Fruit fly (Drosophila melanogaster) whole organism, prepupa: ENCODE measurements around the gene CG15429.

Experiments used
- Blimp-1 ChIP-seq: fragments of 200-800 bp; sonication (Bioruptor generic); optimal IDR thresholded peaks from 3 replicates; lab custom pipeline; 2017; ENCODE audit warnings: missing biosample characterization, missing genetic modification characterization, mild to moderate bottlenecking, moderate library complexity, missing genetic modification reagents
- CG11762 ChIP-seq: fragments of 200-800 bp; sonication (Bioruptor generic); optimal IDR thresholded peaks from 3 replicates; lab custom pipeline; 2016; ENCODE audit warnings: missing biosample characterization, missing genetic modification characterization; ENCODE audit not compliant: insufficient read depth
- CG15336 ChIP-seq: fragments of 200-800 bp; sonication (Bioruptor generic); IDR thresholded peaks from 2 replicates; pipeline ENCODE4 v1.3.6; 2022; ENCODE audit warnings: missing biosample characterization, missing genetic modification characterization
- CG1621 ChIP-seq: fragments of 200-800 bp; sonication (Bioruptor generic); optimal IDR thresholded peaks from 3 replicates; lab custom pipeline; 2018; ENCODE audit warnings: missing biosample characterization, mild to moderate bottlenecking, missing genetic modification characterization
- CG3032 ChIP-seq: fragments of 200-800 bp; optimal IDR thresholded peaks from 2 replicates; lab custom pipeline; 2019; ENCODE audit warnings: missing biosample characterization, mild to moderate bottlenecking, missing genetic modification characterization, moderate library complexity
- CG31627 ChIP-seq: fragments of 200-800 bp; sonication (Bioruptor generic); optimal IDR thresholded peaks from 3 replicates; lab custom pipeline; 2016; ENCODE audit warnings: missing biosample characterization, missing genetic modification characterization
- CG3919 ChIP-seq: fragments of 200-800 bp; sonication (Bioruptor generic); optimal IDR thresholded peaks from 3 replicates; lab custom pipeline; 2016; ENCODE audit warnings: missing biosample characterization, missing genetic modification characterization
- CG4318 ChIP-seq: fragments of 200-800 bp; sonication (Bioruptor generic); optimal IDR thresholded peaks from 3 replicates; lab custom pipeline; 2017; ENCODE audit warnings: missing biosample characterization, mild to moderate bottlenecking, missing genetic modification characterization
- CG8119 ChIP-seq: fragments of 200-800 bp; sonication (Bioruptor generic); IDR thresholded peaks from 3 replicates; pipeline ENCODE4 v1.3.6; 2022; ENCODE audit warnings: missing biosample characterization, missing genetic modification characterization
- CG8319 ChIP-seq: fragments of 200-800 bp; sonication (Bioruptor generic); optimal IDR thresholded peaks from 3 replicates; lab custom pipeline; 2016; ENCODE audit warnings: missing biosample characterization, missing genetic modification characterization
- CG8632 ChIP-seq: fragments of 200-800 bp; sonication (Bioruptor generic); optimal IDR thresholded peaks from 3 replicates; lab custom pipeline; 2016; ENCODE audit warnings: missing biosample characterization, missing genetic modification characterization
- CG9139 ChIP-seq: fragments of 200-800 bp; sonication (Bioruptor generic); optimal IDR thresholded peaks from 3 replicates; lab custom pipeline; 2017; ENCODE audit warnings: missing biosample characterization, mild to moderate bottlenecking, missing genetic modification characterization
- Eip78C ChIP-seq: fragments of 200-800 bp; sonication (Bioruptor generic); peaks from one replicate; lab custom pipeline; 2016; ENCODE audit warnings: missing biosample characterization, missing genetic modification characterization
- Gug ChIP-seq: fragments of 200-800 bp; sonication (Bioruptor generic); IDR thresholded peaks from 2 replicates; pipeline ENCODE4 v1.3.6; 2022; ENCODE audit warnings: missing biosample characterization, missing genetic modification characterization
- Hr38 ChIP-seq: sonication (Bioruptor generic); optimal IDR thresholded peaks from 2 replicates; lab custom pipeline; 2016; ENCODE audit warnings: missing biosample characterization, missing genetic modification characterization
- Hr39 ChIP-seq: fragments of 200-800 bp; sonication (Bioruptor generic); optimal IDR thresholded peaks from 2 replicates; lab custom pipeline; 2016; ENCODE audit warnings: missing biosample characterization, missing genetic modification characterization
- Hr4 ChIP-seq: fragments of 200-800 bp; sonication (Bioruptor generic); optimal IDR thresholded peaks from 3 replicates; lab custom pipeline; 2016; ENCODE audit warnings: missing biosample characterization, missing genetic modification characterization
- OdsH ChIP-seq: fragments of 200-800 bp; sonication (Bioruptor generic); optimal IDR thresholded peaks from 3 replicates; lab custom pipeline; 2016; ENCODE audit warnings: missing biosample characterization, missing genetic modification characterization
- acj6 ChIP-seq: fragments of 200-800 bp; sonication (Bioruptor generic); optimal IDR thresholded peaks from 3 replicates; lab custom pipeline; 2016; ENCODE audit warnings: missing biosample characterization, missing genetic modification characterization
- cyc ChIP-seq: fragments of 200-800 bp; sonication (Bioruptor generic); optimal IDR thresholded peaks from 3 replicates; lab custom pipeline; 2016; ENCODE audit warnings: missing biosample characterization, missing genetic modification characterization
- dac ChIP-seq: fragments of 200-800 bp; sonication (Bioruptor generic); optimal IDR thresholded peaks from 2 replicates; lab custom pipeline; 2017; ENCODE audit warnings: missing biosample characterization, mild to moderate bottlenecking, missing genetic modification characterization
- fd59A ChIP-seq: fragments of 200-800 bp; sonication (Bioruptor generic); optimal IDR thresholded peaks from 2 replicates; lab custom pipeline; 2017; ENCODE audit warnings: missing biosample characterization, mild to moderate bottlenecking, missing genetic modification characterization, missing genetic modification reagents
- fd85E ChIP-seq: fragments of 200-800 bp; sonication (Bioruptor generic); optimal IDR thresholded peaks from 3 replicates; lab custom pipeline; 2016; ENCODE audit warnings: missing biosample characterization, missing genetic modification characterization
- fkh ChIP-seq: fragments of 200-800 bp; sonication (Bioruptor generic); optimal IDR thresholded peaks from 3 replicates; lab custom pipeline; 2017; ENCODE audit warnings: missing biosample characterization, mild to moderate bottlenecking, missing genetic modification characterization, moderate library complexity
- net ChIP-seq: fragments of 200-800 bp; sonication (Bioruptor generic); optimal IDR thresholded peaks from 3 replicates; lab custom pipeline; 2016; ENCODE audit warnings: missing biosample characterization, missing genetic modification characterization
- svp ChIP-seq: fragments of 200-800 bp; sonication (Bioruptor generic); peaks from one replicate; lab custom pipeline; 2016; ENCODE audit warnings: missing biosample characterization, missing genetic modification characterization
- topi ChIP-seq: fragments of 200-800 bp; sonication (Bioruptor generic); optimal IDR thresholded peaks from 3 replicates; lab custom pipeline; 2016; ENCODE audit warnings: missing biosample characterization, missing genetic modification characterization
- vri ChIP-seq: fragments of 200-800 bp; sonication (Bioruptor generic); optimal IDR thresholded peaks from 3 replicates; lab custom pipeline; 2016; ENCODE audit warnings: missing biosample characterization, mild to moderate bottlenecking, missing genetic modification characterization

CG15429 gene

dm6 chr2L:4378380-4378779 lies 25.6 kb downstream of the CG15429 start:
- TF ChIP-seq CG8632 (GFP tag; lab: Kevin White, UChicago) (no peak), OdsH (GFP tag; lab: Kevin White, UChicago) (no peak), Hr4 (GFP tag; lab: Kevin White, UChicago) (no peak), Gug (GFP tag; lab: Robert Waterston, UW) (no peak), acj6 (no peak), dac (GFP tag; lab: Kevin White, UChicago) (no peak), CG31627 (no peak), CG8119 (GFP tag; lab: Robert Waterston, UW) (no peak), CG9139 (no peak), net (GFP tag; lab: Kevin White, UChicago) (no peak), svp (GFP tag; lab: Kevin White, UChicago) (no peak)

dm6 chr2L:4382522-4382921 lies 29.7 kb downstream of the CG15429 start, which contains the start of gene CG17612:
CG17612 (minus strand) TSS chr2L:4382735.
- no peak for TF ChIP-seq fd85E (GFP tag; lab: Kevin White, UChicago)
- no peak for TF ChIP-seq fd59A (GFP tag; lab: Kevin White, UChicago)
- peak; percentile 75 for TF ChIP-seq fkh (GFP tag; lab: Kevin White, UChicago)

dm6 chr2L:4385387-4386279 lies 32.9 kb downstream of the CG15429 start, which contains the start of gene Vps53:
Vps53 (minus strand) TSS chr2L:4386062.
- TF ChIP-seq fd85E (GFP tag; lab: Kevin White, UChicago) (no peak), svp (GFP tag; lab: Kevin White, UChicago) (peak; percentile 98)

dm6 chr2L:4386926-4387550 lies 34.3 kb downstream of the CG15429 start, which contains the start of gene Psf2:
Psf2 (minus strand) TSS chr2L:4387356.
- TF ChIP-seq CG3919 (GFP tag; lab: Kevin White, UChicago): no peak
- no peak for TF ChIP-seq fd59A (GFP tag; lab: Kevin White, UChicago)
- no peak for TF ChIP-seq CG11762 (GFP tag; lab: Kevin White, UChicago)
- peak; percentile 89 for TF ChIP-seq fkh (GFP tag; lab: Kevin White, UChicago)
- no peak for TF ChIP-seq CG15336 (GFP tag; lab: Robert Waterston, UW)
- no peak for TF ChIP-seq topi (GFP tag; lab: Kevin White, UChicago)
- no peak for TF ChIP-seq Blimp-1
- no peak for TF ChIP-seq Hr38 (GFP tag; lab: Kevin White, UChicago)
- TF ChIP-seq CG8319 (GFP tag; lab: Kevin White, UChicago): no peak
- no peak for TF ChIP-seq CG8119 (GFP tag; lab: Robert Waterston, UW)
- peak; percentile 72 for TF ChIP-seq svp (GFP tag; lab: Kevin White, UChicago)
- no peak for TF ChIP-seq CG1621 (tag; lab: Kevin White, UChicago)
- TF ChIP-seq CG3032 (tag; lab: Kevin White, UChicago): no peak

dm6 chr2L:4388027-4388426 lies 35.3 kb downstream of the CG15429 start, which contains the start of gene Tps1:
Tps1 (plus strand) TSS chr2L:4388327.
- TF ChIP-seq svp (GFP tag; lab: Kevin White, UChicago) (peak; percentile 68), Hr39 (GFP tag; lab: Kevin White, UChicago) (no peak), CG4318 (no peak), CG3919 (GFP tag; lab: Kevin White, UChicago) (no peak), cyc (GFP tag; lab: Kevin White, UChicago) (no peak)

DNA sequence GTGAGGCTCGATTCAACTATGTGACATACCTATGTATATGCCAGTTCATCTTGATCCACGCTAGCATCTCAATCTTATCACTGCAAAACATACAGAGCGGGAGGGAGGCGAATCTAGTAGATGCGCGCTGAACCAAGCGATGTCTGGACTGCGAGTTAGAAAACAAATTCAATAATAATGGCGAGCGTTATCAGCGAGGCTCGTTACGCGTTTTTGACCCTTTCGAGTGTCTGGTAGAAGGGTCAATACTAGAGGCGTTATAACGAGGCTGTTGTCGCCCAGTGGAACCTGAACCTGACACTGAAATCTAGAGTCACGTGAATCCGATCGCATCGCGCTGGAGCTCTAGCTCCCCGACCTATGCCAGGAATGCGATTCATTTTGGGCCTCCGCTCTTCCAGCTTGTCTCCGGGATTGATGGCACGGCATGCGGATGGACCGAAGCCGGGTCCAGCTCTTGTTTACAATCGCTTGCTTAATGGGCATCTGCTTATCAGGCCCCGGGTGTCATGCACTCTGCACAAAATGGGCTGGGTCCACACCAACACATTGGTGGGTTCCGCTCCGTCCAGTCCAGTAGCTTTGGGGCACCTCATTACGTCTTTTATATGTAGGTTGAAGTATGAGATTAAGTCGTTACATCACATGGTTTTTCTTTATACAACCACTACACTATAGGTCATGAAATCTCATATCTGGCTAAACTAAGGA lies 36.8 kb downstream of the CG15429 start:
- no peak for TF ChIP-seq Blimp-1
- TF ChIP-seq Hr39 (GFP tag; lab: Kevin White, UChicago): no peak
- TF ChIP-seq cyc (GFP tag; lab: Kevin White, UChicago): no peak
- TF ChIP-seq vri (GFP tag; lab: Kevin White, UChicago): peak; percentile 58
- peak; percentile 42 for TF ChIP-seq Eip78C (GFP tag; lab: Kevin White, UChicago)
- TF ChIP-seq svp (GFP tag; lab: Kevin White, UChicago): peak; percentile 97
